Worm (Caenorhabditis elegans) whole organism, L3 larva: ENCODE measurements around the gene chil-23.

Experiments
- elt-2 ChIP-seq: sonication (generic microtip); optimal IDR thresholded peaks from 2 replicates; lab custom pipeline; 2016; ENCODE audit warnings: missing genetic modification reagents, mild to moderate bottlenecking, missing genetic modification characterization, missing compliant biosample characterization
- mdl-1 ChIP-seq: fragments of 150-350 bp; optimal IDR thresholded peaks from 2 replicates; lab custom pipeline; 2014; ENCODE audit warnings: missing biosample characterization, missing genetic modification characterization
- nhr-23 ChIP-seq: fragments of 150-350 bp; optimal IDR thresholded peaks from 2 replicates; lab custom pipeline; 2014; ENCODE audit warnings: missing biosample characterization, missing genetic modification reagents, missing genetic modification characterization
- nhr-76 ChIP-seq: fragments of 150-350 bp; sonication (generic microtip); optimal IDR thresholded peaks from 5 replicates; lab custom pipeline; 2014; ENCODE audit warnings: missing biosample characterization, missing genetic modification characterization
- nhr-77 ChIP-seq: fragments of 150-350 bp; optimal IDR thresholded peaks from 2 replicates; lab custom pipeline; 2014; ENCODE audit warnings: missing biosample characterization, missing genetic modification characterization
- sea-2 ChIP-seq: fragments of 150-350 bp; sonication (generic microtip); optimal IDR thresholded peaks from 4 replicates; lab custom pipeline; 2014; ENCODE audit warnings: missing biosample characterization, missing genetic modification reagents, missing genetic modification characterization
- tbx-2 ChIP-seq: sonication (generic microtip); optimal IDR thresholded peaks from 2 replicates; lab custom pipeline; 2016; ENCODE audit warnings: mild to moderate bottlenecking, missing genetic modification characterization, missing compliant biosample characterization

- TF ChIP-seq tbx-2 (tag; lab: Kevin White, UChicago) (no peak), nhr-23 (tag; lab: Kevin White, UChicago) (no peak), nhr-76 (tag; lab: Kevin White, UChicago) (no peak), nhr-77 (tag; lab: Kevin White, UChicago) (no peak), elt-2 (no peak), mdl-1 (tag; lab: Kevin White, UChicago) (no peak), sea-2 (GFP tag; lab: Kevin White, UChicago) (no peak)
These were observed 13.0 kb upstream of the chil-23 start for ce11 chrII:9481427-9481826.
